Fruit fly (Drosophila melanogaster) S2 (cell line): Measurements from ENCODE around the gene Elys.

Experiments
- CG8478 ChIP-seq: fragments of >200 bp; optimal IDR thresholded peaks from 2 replicates; lab custom pipeline; 2018
- CTCF ChIP-seq, 2 experiments: fragments of >200 bp; optimal IDR thresholded peaks; 2 replicates each; lab custom pipeline; 2018

dm6 chrX:19663196-19663858 is 11.2 kb downstream of the Elys start:
- TF ChIP-seq CTCF (optimal IDR thresholded peaks at IDR 0.05; lab: Kevin White, UChicago) (no peak), CG8478 (lab: Kevin White, UChicago) (no peak)
